Worm (Caenorhabditis elegans): ENCODE data around the gene mca-3.
"Not testable (repeated sequence)": the region's sequence is repeated elsewhere in the genome, so short reads cannot be mapped to it uniquely, and the experiment has no call there.

Gene mca-3

ce11 chrIV:3133099-3133817, at the start of gene mca-3:
TSS of gene mca-3 (minus strand) at chrIV:3133149.
- TF ChIP-seq rbr-2 (tag; optimal IDR thresholded peaks at IDR 0.05) (peak; percentile 16), spr-3 (GFP tag; optimal IDR thresholded peaks at IDR 0.05) (no peak), ceh-82 (tag; optimal IDR thresholded peaks at IDR 0.05) (no peak), nhr-42 (GFP tag; IDR thresholded peaks at IDR 0.05) (no peak), nhr-111 (GFP tag; optimal IDR thresholded peaks at IDR 0.05) (no peak), pha-4 (GFP tag; IDR thresholded peaks at IDR 0.05) (no peak), pha-4 (tag; optimal IDR thresholded peaks at IDR 0.05) (no peak), pqm-1 (tag; optimal IDR thresholded peaks at IDR 0.05) (peak; percentile 54), mep-1 (tag; optimal IDR thresholded peaks at IDR 0.05) (peak; percentile 27), aha-1 (tag) (peak; percentile 92), zag-1 (tag; optimal IDR thresholded peaks at IDR 0.05) (no peak), daf-12 (tag; optimal IDR thresholded peaks at IDR 0.05) (no peak), ceh-28 (tag; optimal IDR thresholded peaks at IDR 0.05) (no peak), T26A8.4 (GFP tag; IDR thresholded peaks at IDR 0.05) (no peak), ztf-7 (tag; optimal IDR thresholded peaks at IDR 0.05) (no peak), R02D3.7 (tag; optimal IDR thresholded peaks at IDR 0.05) (no peak), unc-62 (GFP tag; optimal IDR thresholded peaks at IDR 0.05 in 1 of 2) (no peak), unc-62 (tag; optimal IDR thresholded peaks at IDR 0.05) (no peak), ctbp-1 (GFP tag; IDR thresholded peaks at IDR 0.05) (no peak), nhr-28 (tag; optimal IDR thresholded peaks at IDR 0.05) (peak; percentile 60), daf-16 (GFP tag; optimal IDR thresholded peaks at IDR 0.05) (no peak), daf-16 (tag; optimal IDR thresholded peaks at IDR 0.05) (peak; percentile 34), tra-1 (GFP tag; IDR thresholded peaks at IDR 0.05) (no peak), skn-1 (tag; optimal IDR thresholded peaks at IDR 0.05) (no peak), arid-1 (GFP tag; conservative IDR thresholded peaks at IDR 0.05) (no peak), lsy-2 (tag; optimal IDR thresholded peaks at IDR 0.05) (no peak), lim-7 (GFP tag; IDR thresholded peaks at IDR 0.05) (no peak), unc-130 (GFP tag; optimal IDR thresholded peaks at IDR 0.05) (no peak), saeg-2 (GFP tag; IDR thresholded peaks at IDR 0.05) (no peak), egl-43 (GFP tag; IDR thresholded peaks at IDR 0.05) (no peak), egl-27 (tag; optimal IDR thresholded peaks at IDR 0.05) (no peak), dpl-1 (GFP tag; optimal IDR thresholded peaks at IDR 0.05) (no peak), vab-7 (GFP tag; IDR thresholded peaks at IDR 0.05) (no peak), set-16 (GFP tag; IDR thresholded peaks at IDR 0.05) (peak; percentile 11; the same call in 1 of the 2 replicates)

ce11 chrIV:3176067-3176758, 43.3 kb upstream of the mca-3 start, which contains the start of gene nlp-81:
TSS of gene nlp-81 (minus strand) at chrIV:3176117.
- TF ChIP-seq aha-1 (tag) (peak; percentile 0), unc-39 (tag; optimal IDR thresholded peaks at IDR 0.05) (no peak)

ce11 chrIV:3172510-3172909, 39.6 kb upstream of the mca-3 start, which contains the start of gene Y67D8B.1:
TSS of gene Y67D8B.1 (minus strand) at chrIV:3172610.
- not testable (repeated sequence) for TF ChIP-seq nhr-102 (tag; optimal IDR thresholded peaks at IDR 0.05); nhr-25 (tag; optimal IDR thresholded peaks at IDR 0.05; ENCODE audit: borderline replicate concordance, insufficient read depth); unc-130 (GFP tag; optimal IDR thresholded peaks at IDR 0.05)
